Worm (Caenorhabditis elegans) whole organism, L2 larva: ENCODE results near the gene arrd-13.

Source experiments
- sma-3 ChIP-seq: sonication (generic microtip); optimal IDR thresholded peaks from 2 replicates; lab custom pipeline; 2016; ENCODE audit warnings: missing genetic modification reagents, missing genetic modification characterization, missing compliant biosample characterization
- ztf-1 ChIP-seq: fragments of 200-800 bp; sonication (Bioruptor generic); conservative IDR thresholded peaks from 2 replicates; pipeline ENCODE4 v1.3.6; 2022; ENCODE audit warnings: missing genetic modification characterization, missing compliant biosample characterization

DNA sequence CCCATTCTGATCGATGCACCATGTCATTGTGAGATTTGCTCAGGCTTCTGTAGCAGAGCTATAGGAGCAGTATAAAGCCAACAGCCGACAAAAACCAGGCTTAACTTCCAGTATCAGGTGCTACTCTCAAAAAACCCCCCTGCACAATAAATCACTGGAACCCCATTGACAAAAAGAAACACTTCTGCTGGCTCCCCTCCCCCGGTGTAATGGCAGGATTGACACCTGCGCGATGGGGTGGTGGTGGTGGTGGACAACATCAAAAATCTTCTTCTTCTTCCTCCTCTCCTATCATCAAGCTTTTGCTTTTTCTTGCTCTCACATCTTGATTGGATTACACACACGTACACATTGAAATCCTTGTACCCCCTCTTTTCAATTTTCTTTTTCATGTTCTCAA is 31.5 kb downstream of the arrd-13 start:
- TF ChIP-seq sma-3 (GFP tag; lab: Kevin White, UChicago) = no peak
- TF ChIP-seq ztf-1 = no peak
